Fruit fly (Drosophila melanogaster) whole organism, embryonic: ENCODE data around the gene rho-5.
A peak's percentile ranks its signal among the peaks of the same experiment; 100 is the strongest.

Experiments used
- Ada2b ChIP-seq: fragments of 200-800 bp; sonication (Bioruptor generic); IDR thresholded peaks from 2 replicates; pipeline ENCODE4 v1.3.6; 2022; ENCODE audit warnings: missing biosample characterization, missing genetic modification characterization
- Atf-2 ChIP-seq: fragments of 200-800 bp; sonication (Bioruptor generic); optimal IDR thresholded peaks from 2 replicates; lab custom pipeline; 2016; ENCODE audit warnings: missing biosample characterization, missing genetic modification characterization
- CG10321 ChIP-seq: fragments of 200-800 bp; sonication (Bioruptor generic); IDR thresholded peaks from 2 replicates; pipeline ENCODE4 v1.3.6; 2022; ENCODE audit warnings: missing biosample characterization, missing genetic modification characterization
- CG10431 ChIP-seq: fragments of 200-800 bp; sonication (Bioruptor generic); optimal IDR thresholded peaks from 3 replicates; lab custom pipeline; 2018; ENCODE audit warnings: missing biosample characterization, mild to moderate bottlenecking, missing genetic modification characterization
- CG10462 ChIP-seq: fragments of 200-800 bp; sonication (Bioruptor generic); optimal IDR thresholded peaks from 2 replicates; lab custom pipeline; 2016; ENCODE audit warnings: missing biosample characterization, missing genetic modification characterization
- CG10543 ChIP-seq: fragments of 200-800 bp; sonication (Bioruptor generic); optimal IDR thresholded peaks from 3 replicates; lab custom pipeline; 2017; ENCODE audit warnings: missing biosample characterization, mild to moderate bottlenecking, missing genetic modification characterization, moderate library complexity
- CG11696 ChIP-seq: fragments of 200-800 bp; sonication (Bioruptor generic); IDR thresholded peaks from 2 replicates; pipeline ENCODE4 v1.3.6; 2022; ENCODE audit warnings: missing biosample characterization, missing genetic modification characterization
- CG1233 ChIP-seq: fragments of 200-800 bp; sonication (Bioruptor generic); optimal IDR thresholded peaks from 4 replicates; lab custom pipeline; 2018; ENCODE audit warnings: missing biosample characterization, mild to moderate bottlenecking, missing genetic modification characterization
- CG13894 ChIP-seq: fragments of 200-800 bp; sonication (Bioruptor generic); optimal IDR thresholded peaks from 3 replicates; lab custom pipeline; 2018; ENCODE audit warnings: missing biosample characterization, mild to moderate bottlenecking, missing genetic modification characterization, moderate library complexity
- CG1832 ChIP-seq: fragments of 200-800 bp; sonication (Bioruptor generic); optimal IDR thresholded peaks from 2 replicates; lab custom pipeline; 2017; ENCODE audit warnings: missing biosample characterization, mild to moderate bottlenecking, missing genetic modification characterization, inconsistent platforms
- CG2202 ChIP-seq: fragments of 200-800 bp; sonication (Bioruptor generic); optimal IDR thresholded peaks from 2 replicates; lab custom pipeline; 2018; ENCODE audit warnings: missing biosample characterization, mild to moderate bottlenecking, missing genetic modification characterization
- CG34376 ChIP-seq: fragments of 200-800 bp; sonication (Bioruptor generic); optimal IDR thresholded peaks from 2 replicates; lab custom pipeline; 2018; ENCODE audit warnings: missing biosample characterization, mild to moderate bottlenecking, missing genetic modification characterization
- CG6654 ChIP-seq: fragments of 200-800 bp; sonication (Bioruptor generic); optimal IDR thresholded peaks from 2 replicates; lab custom pipeline; 2017; ENCODE audit warnings: missing biosample characterization, mild to moderate bottlenecking, missing genetic modification characterization
- CG6854 ChIP-seq: fragments of 200-800 bp; sonication (Bioruptor generic); optimal IDR thresholded peaks from 3 replicates; lab custom pipeline; 2017; ENCODE audit warnings: missing biosample characterization, mild to moderate bottlenecking, missing genetic modification characterization
- CG8388 ChIP-seq: fragments of 200-800 bp; sonication (Bioruptor generic); optimal IDR thresholded peaks from 2 replicates; lab custom pipeline; 2019; ENCODE audit warnings: missing biosample characterization, mild to moderate bottlenecking, missing genetic modification characterization, moderate library complexity
- CG9609 ChIP-seq: fragments of 200-800 bp; sonication (Bioruptor generic); optimal IDR thresholded peaks from 3 replicates; lab custom pipeline; 2016; ENCODE audit warnings: missing biosample characterization, missing genetic modification characterization
- D19B ChIP-seq: fragments of 200-800 bp; sonication (Bioruptor generic); optimal IDR thresholded peaks from 2 replicates; lab custom pipeline; 2017; ENCODE audit warnings: missing biosample characterization, mild to moderate bottlenecking, missing genetic modification characterization
- Doc3 ChIP-seq: fragments of 200-800 bp; sonication (Bioruptor generic); IDR thresholded peaks from 3 replicates; pipeline ENCODE4 v1.3.6; 2022; ENCODE audit warnings: missing biosample characterization, missing genetic modification characterization; ENCODE audit not compliant: partially characterized antibody
- Hr3 ChIP-seq: fragments of 200-800 bp; sonication (Bioruptor generic); optimal IDR thresholded peaks from 3 replicates; lab custom pipeline; 2016; ENCODE audit warnings: missing biosample characterization, missing genetic modification characterization
- Hr39 ChIP-seq: fragments of >200 bp; optimal IDR thresholded peaks from 2 replicates; lab custom pipeline; 2017
- MESR4 ChIP-seq: fragments of 200-800 bp; sonication (Bioruptor generic); optimal IDR thresholded peaks from 2 replicates; lab custom pipeline; 2018; ENCODE audit warnings: missing biosample characterization, mild to moderate bottlenecking, missing genetic modification characterization, moderate library complexity
- Max ChIP-seq: fragments of 200-800 bp; sonication (Bioruptor generic); optimal IDR thresholded peaks from 2 replicates; lab custom pipeline; 2016; ENCODE audit warnings: missing biosample characterization, mild to moderate bottlenecking, missing genetic modification characterization
- Nf-YB ChIP-seq: fragments of 200-800 bp; sonication (Bioruptor generic); optimal IDR thresholded peaks from 3 replicates; lab custom pipeline; 2019; ENCODE audit warnings: missing biosample characterization, mild to moderate bottlenecking, missing genetic modification characterization, moderate library complexity
- Oaz ChIP-seq: fragments of 200-800 bp; sonication (Bioruptor generic); IDR thresholded peaks from 2 replicates; pipeline ENCODE4 v1.3.6; 2022; ENCODE audit warnings: missing biosample characterization, missing genetic modification characterization
- PHDP ChIP-seq: fragments of 200-800 bp; sonication (Bioruptor generic); optimal IDR thresholded peaks from 3 replicates; lab custom pipeline; 2018; ENCODE audit warnings: missing biosample characterization, mild to moderate bottlenecking, missing genetic modification characterization, moderate library complexity
- Side ChIP-seq: fragments of 200-800 bp; sonication (Bioruptor generic); optimal IDR thresholded peaks from 2 replicates; lab custom pipeline; 2016; ENCODE audit warnings: missing biosample characterization, missing genetic modification characterization
- Sin3A ChIP-seq: fragments of >200 bp; optimal IDR thresholded peaks from 2 replicates; lab custom pipeline; 2018
- Stat92E ChIP-seq, 3 experiments: fragments of >200 bp in 2 of 3; fragments of 200-800 bp in 1 of 3; sonication (Bioruptor generic) in 1 of 3; optimal IDR thresholded peaks; 2 replicates each; lab custom pipeline; 2017 to 2019; ENCODE audit warnings: missing biosample characterization in 3 of 3, missing genetic modification characterization in 3 of 3, mild to moderate bottlenecking in 1 of 3, moderate library complexity in 1 of 3
- Usf ChIP-seq: fragments of 200-800 bp; sonication (Bioruptor generic); optimal IDR thresholded peaks from 2 replicates; lab custom pipeline; 2017; ENCODE audit warnings: missing genotype, missing biosample characterization, missing genetic modification characterization
- Xrp1 ChIP-seq: fragments of 200-800 bp; sonication (Bioruptor generic); IDR thresholded peaks from 2 replicates; pipeline ENCODE4 v1.3.6; 2022; ENCODE audit warnings: missing biosample characterization, missing genetic modification characterization
- amos ChIP-seq: fragments of 200-800 bp; sonication (Bioruptor generic); IDR thresholded peaks from 2 replicates; pipeline ENCODE4 v1.3.6; 2022; ENCODE audit warnings: missing biosample characterization, missing genetic modification characterization; ENCODE audit not compliant: partially characterized antibody
- ara ChIP-seq: fragments of 200-800 bp; sonication (Bioruptor generic); IDR thresholded peaks from 2 replicates; pipeline ENCODE4 v1.3.6; 2022; ENCODE audit warnings: missing biosample characterization, missing genetic modification characterization
- corto ChIP-seq: fragments of 200-800 bp; sonication (Bioruptor generic); optimal IDR thresholded peaks from 2 replicates; lab custom pipeline; 2016; ENCODE audit warnings: missing biosample characterization, mild to moderate bottlenecking, missing genetic modification characterization, moderate library complexity
- danr ChIP-seq: fragments of 200-800 bp; sonication (Bioruptor generic); IDR thresholded peaks from 2 replicates; pipeline ENCODE4 v1.3.6; 2022; ENCODE audit warnings: missing biosample characterization, missing genetic modification characterization
- en ChIP-seq: fragments of 200-800 bp; sonication (Bioruptor generic); optimal IDR thresholded peaks from 2 replicates; lab custom pipeline; 2016; ENCODE audit warnings: missing biosample characterization, missing genetic modification characterization
- grau ChIP-seq: fragments of 200-800 bp; optimal IDR thresholded peaks from 3 replicates; lab custom pipeline; 2019; ENCODE audit warnings: missing biosample characterization, mild to moderate bottlenecking, missing genetic modification characterization, moderate library complexity
- gro ChIP-seq: fragments of 200-800 bp; sonication (Bioruptor generic); optimal IDR thresholded peaks from 2 replicates; lab custom pipeline; 2016; ENCODE audit warnings: missing biosample characterization, missing genetic modification characterization
- gsb ChIP-seq: fragments of 200-800 bp; sonication (Bioruptor generic); IDR thresholded peaks from 2 replicates; pipeline ENCODE4 v1.3.6; 2022; ENCODE audit warnings: missing biosample characterization, missing genetic modification characterization
- ham ChIP-seq: fragments of 200-800 bp; sonication (Bioruptor generic); IDR thresholded peaks from 2 replicates; pipeline ENCODE4 v1.3.6; 2022; ENCODE audit warnings: missing biosample characterization, missing genetic modification characterization
- hth ChIP-seq: fragments of >200 bp; optimal IDR thresholded peaks from 2 replicates; lab custom pipeline; 2017; ENCODE audit warnings: inconsistent platforms
- maf-S ChIP-seq: fragments of 200-800 bp; sonication (Bioruptor generic); optimal IDR thresholded peaks from 2 replicates; lab custom pipeline; 2016; ENCODE audit warnings: missing biosample characterization, missing genetic modification characterization
- pnt ChIP-seq: fragments of 200-800 bp; sonication (Bioruptor generic); optimal IDR thresholded peaks from 3 replicates; lab custom pipeline; 2016; ENCODE audit warnings: missing biosample characterization, missing genetic modification characterization
- pum ChIP-seq: fragments of 200-800 bp; sonication (Bioruptor generic); optimal IDR thresholded peaks from 2 replicates; lab custom pipeline; 2016; ENCODE audit warnings: missing biosample characterization, missing genetic modification characterization
- slou ChIP-seq: fragments of 200-800 bp; sonication (Bioruptor generic); optimal IDR thresholded peaks from 3 replicates; lab custom pipeline; 2016; ENCODE audit warnings: missing biosample characterization, missing genetic modification characterization
- sr ChIP-seq: fragments of 200-800 bp; sonication (Bioruptor generic); IDR thresholded peaks from 3 replicates; pipeline ENCODE4 v1.3.6; 2022; ENCODE audit warnings: missing biosample characterization, missing genetic modification characterization
- ssp ChIP-seq: fragments of 200-800 bp; sonication (Bioruptor generic); IDR thresholded peaks from 2 replicates; pipeline ENCODE4 v1.3.6; 2022; ENCODE audit warnings: missing biosample characterization, missing genetic modification characterization
- tap ChIP-seq: fragments of 200-800 bp; optimal IDR thresholded peaks from 3 replicates; lab custom pipeline; 2019; ENCODE audit warnings: missing biosample characterization, mild to moderate bottlenecking, missing genetic modification characterization, moderate library complexity
- toy ChIP-seq: fragments of 200-800 bp; sonication (Bioruptor generic); IDR thresholded peaks from 2 replicates; pipeline ENCODE4 v1.3.6; 2022; ENCODE audit warnings: missing biosample characterization, missing genetic modification characterization
- unc-4 ChIP-seq: fragments of 200-800 bp; sonication (Bioruptor generic); IDR thresholded peaks from 2 replicates; pipeline ENCODE4 v1.3.6; 2022; ENCODE audit warnings: missing biosample characterization, missing genetic modification characterization; ENCODE audit not compliant: partially characterized antibody
- vvl ChIP-seq: fragments of 200-800 bp; sonication (Bioruptor generic); IDR thresholded peaks from 2 replicates; pipeline ENCODE4 v1.3.6; 2022; ENCODE audit warnings: missing biosample characterization, missing genetic modification characterization
- wor ChIP-seq: fragments of 200-800 bp; sonication (Bioruptor generic); IDR thresholded peaks from 2 replicates; pipeline ENCODE4 v1.3.6; 2022; ENCODE audit warnings: missing biosample characterization, missing genetic modification characterization

The rho-5 gene

dm6 chr2L:10387869-10388726, 14.4 kb upstream of the rho-5 start, which contains the start of gene da (continued):
- TF ChIP-seq CG11696 (GFP tag; lab: Robert Waterston, UW) (no peak), CG10321 (GFP tag; lab: Robert Waterston, UW) (no peak), CG6854 (GFP tag; lab: Kevin White, UChicago) (peak; percentile 38), MESR4 (GFP tag; lab: Kevin White, UChicago) (peak; percentile 91), CG8388 (GFP tag; lab: Kevin White, UChicago) (peak; percentile 21), CG9609 (peak; percentile 56), CG10431 (peak; percentile 4), Oaz (no peak), en (GFP tag; lab: Kevin White, UChicago) (no peak), ssp (GFP tag; lab: Robert Waterston, UW) (peak; percentile 98), Atf-2 (GFP tag; lab: Kevin White, UChicago) (no peak), CG10543 (GFP tag; lab: Kevin White, UChicago) (peak; percentile 21), CG6654 (GFP tag; lab: Kevin White, UChicago) (no peak), Max (GFP tag; lab: Kevin White, UChicago) (peak; percentile 5), CG2202 (no peak), gro (GFP tag; lab: Kevin White, UChicago) (peak; percentile 61), Side (GFP tag; lab: Kevin White, UChicago) (peak; percentile 38), danr (GFP tag; lab: Robert Waterston, UW) (no peak), pnt (peak; percentile 26), toy (no peak), CG13894 (peak; percentile 53), vvl (GFP tag; lab: Robert Waterston, UW) (peak; percentile 75), Usf (GFP tag; lab: Kevin White, UChicago) (no peak), corto (GFP tag; lab: Kevin White, UChicago) (no peak), pum (GFP tag; lab: Kevin White, UChicago) (peak; percentile 56), Ada2b (peak; percentile 61), slou (GFP tag; lab: Kevin White, UChicago) (no peak), gsb (GFP tag; lab: Robert Waterston, UW) (no peak), ham (no peak), unc-4 (GFP tag; lab: Robert Waterston, UW) (peak; percentile 54; the same call in 1 of the 2 replicates), maf-S (GFP tag; lab: Kevin White, UChicago) (peak; percentile 42), Hr3 (GFP tag; lab: Kevin White, UChicago) (peak; percentile 61), hth (lab: Kevin White, UChicago) (no peak), Sin3A (no peak), CG1233 (GFP tag; lab: Kevin White, UChicago) (no peak), CG34376 (peak; percentile 16), Nf-YB (GFP tag; lab: Kevin White, UChicago) (peak; percentile 38), PHDP (tag; lab: Kevin White, UChicago) (peak; percentile 68), grau (tag; lab: Kevin White, UChicago) (peak; percentile 69), CG1832 (GFP tag; lab: Kevin White, UChicago) (no peak), Hr39 (lab: Kevin White, UChicago) (no peak), sr (no peak), wor (GFP tag; lab: Robert Waterston, UW) (no peak), CG10462 (GFP tag; lab: Kevin White, UChicago) (peak; percentile 10), tap (tag; lab: Kevin White, UChicago) (peak; percentile 60), amos (GFP tag; lab: Robert Waterston, UW) (peak; percentile 66; the same call in 1 of the 2 replicates), Doc3 (GFP tag; lab: Robert Waterston, UW) (no peak), Xrp1 (peak; percentile 63), ara (no peak), D19B (GFP tag; lab: Kevin White, UChicago) (peak; percentile 64), Stat92E (GFP tag; optimal IDR thresholded peaks at IDR 0.05; lab: Kevin White, UChicago) (no peak)
